Worm (Caenorhabditis elegans): Measurements from ENCODE around the gene cyp-33C5.

cyp-33C5 gene

ce11 chrV:2206181-2206580 is 38.6 kb upstream of the cyp-33C5 start, which contains the start of gene srt-40:
Gene srt-40 (minus strand): TSS chrV:2206281.
- TF ChIP-seq elt-3 (tag; optimal IDR thresholded peaks at IDR 0.05), result no peak

ce11 chrV:2206801-2207200 is 38.0 kb upstream of the cyp-33C5 start, which contains the start of gene svh-11:
Gene svh-11 (plus strand): TSS chrV:2207101.
- TF ChIP-seq ZK546.5 (tag; optimal IDR thresholded peaks at IDR 0.05) (no peak), nhr-12 (tag; optimal IDR thresholded peaks at IDR 0.05) (no peak), pha-4 (tag; optimal IDR thresholded peaks at IDR 0.05) (no peak), nhr-25 (tag; optimal IDR thresholded peaks at IDR 0.05) (no peak), skn-1 (tag; optimal IDR thresholded peaks at IDR 0.05) (no peak), eor-1 (tag; optimal IDR thresholded peaks at IDR 0.05) (no peak)

ce11 chrV:2207527-2207926 is 37.3 kb upstream of the cyp-33C5 start:
- TF ChIP-seq ceh-16 (tag; optimal IDR thresholded peaks at IDR 0.05) (no peak), sea-2 (GFP tag; optimal IDR thresholded peaks at IDR 0.05) (no peak), nfya-1 (tag; optimal IDR thresholded peaks at IDR 0.05; ENCODE audit: insufficient read depth) (peak; percentile 84)

ce11 chrV:2211936-2212335 is 32.9 kb upstream of the cyp-33C5 start, which contains the start of gene nhr-133:
Gene nhr-133 (minus strand): TSS chrV:2212118.
- TF ChIP-seq pha-4 (tag; optimal IDR thresholded peaks at IDR 0.05), result peak; percentile 73
- no peak for TF ChIP-seq ceh-9 (tag; optimal IDR thresholded peaks at IDR 0.05)
- TF ChIP-seq elt-2 (tag; optimal IDR thresholded peaks at IDR 0.05), result peak; percentile 38
- TF ChIP-seq unc-39 (tag; optimal IDR thresholded peaks at IDR 0.05), result no peak
- TF ChIP-seq R02D3.7 (tag; optimal IDR thresholded peaks at IDR 0.05), result no peak

- TF ChIP-seq R02D3.7 (tag; optimal IDR thresholded peaks at IDR 0.05), result no peak
- peak; percentile 42 for TF ChIP-seq hmg-11 (tag; optimal IDR thresholded peaks at IDR 0.05)
- TF ChIP-seq mml-1 (tag; optimal IDR thresholded peaks at IDR 0.05), result no peak
- peak; percentile 27 for TF ChIP-seq elt-2 (tag; optimal IDR thresholded peaks at IDR 0.05)
- peak; percentile 58 for TF ChIP-seq pha-4 (tag; optimal IDR thresholded peaks at IDR 0.05)
- TF ChIP-seq pqm-1 (tag; optimal IDR thresholded peaks at IDR 0.05), result peak; percentile 25
Observed at ce11 chrV:2214428-2215038, 30.3 kb upstream of the cyp-33C5 start, which contains the start of gene nhr-184. Gene nhr-184 (minus strand): TSS chrV:2214478.

ce11 chrV:2215352-2215751 is 29.5 kb upstream of the cyp-33C5 start, which contains the start of gene nstp-8:
Gene nstp-8 (plus strand): TSS chrV:2215652.
- no peak for TF ChIP-seq nhr-25 (tag; optimal IDR thresholded peaks at IDR 0.05)
- TF ChIP-seq zag-1 (tag; optimal IDR thresholded peaks at IDR 0.05), result no peak
- no peak for TF ChIP-seq ZK546.5 (tag; optimal IDR thresholded peaks at IDR 0.05)
- TF ChIP-seq nfya-1 (tag; optimal IDR thresholded peaks at IDR 0.05; ENCODE audit: insufficient read depth), result no peak
- no peak for TF ChIP-seq ztf-4 (tag; optimal IDR thresholded peaks at IDR 0.05)
- TF ChIP-seq nhr-67 (tag; optimal IDR thresholded peaks at IDR 0.05), result no peak
- no peak for TF ChIP-seq nhr-23 (tag; optimal IDR thresholded peaks at IDR 0.05)
- TF ChIP-seq egl-27 (tag; optimal IDR thresholded peaks at IDR 0.05), result no peak
- no peak for TF ChIP-seq nhr-11 (tag; optimal IDR thresholded peaks at IDR 0.05)
- TF ChIP-seq fos-1 (tag; optimal IDR thresholded peaks at IDR 0.05), result no peak
- TF ChIP-seq unc-39 (tag; optimal IDR thresholded peaks at IDR 0.05), result no peak
- TF ChIP-seq ceh-9 (tag; optimal IDR thresholded peaks at IDR 0.05), result no peak
- no peak for TF ChIP-seq mdl-1 (tag; optimal IDR thresholded peaks at IDR 0.05)
- TF ChIP-seq ztf-11 (tag; optimal IDR thresholded peaks at IDR 0.05), result no peak
- TF ChIP-seq tbx-2 (tag; optimal IDR thresholded peaks at IDR 0.05), result no peak
- no peak for TF ChIP-seq nhr-43 (tag; optimal IDR thresholded peaks at IDR 0.05; ENCODE audit: poor library complexity, severe bottlenecking)
- no peak for TF ChIP-seq fkh-2 (tag; optimal IDR thresholded peaks at IDR 0.05)
- TF ChIP-seq hmg-11 (tag; optimal IDR thresholded peaks at IDR 0.05), result no peak
- TF ChIP-seq ceh-82 (tag; optimal IDR thresholded peaks at IDR 0.05), result no peak
- TF ChIP-seq elt-2 (tag; optimal IDR thresholded peaks at IDR 0.05), result no peak

- TF ChIP-seq ceh-28 (tag; optimal IDR thresholded peaks at IDR 0.05) (no peak), fos-1 (tag; optimal IDR thresholded peaks at IDR 0.05) (no peak), pqm-1 (tag; optimal IDR thresholded peaks at IDR 0.05) (no peak), tbx-2 (tag; optimal IDR thresholded peaks at IDR 0.05) (no peak), eor-1 (tag; optimal IDR thresholded peaks at IDR 0.05) (no peak), ceh-82 (tag; optimal IDR thresholded peaks at IDR 0.05) (no peak), unc-39 (tag; optimal IDR thresholded peaks at IDR 0.05) (no peak)
Observed at ce11 chrV:2216927-2217326, 27.9 kb upstream of the cyp-33C5 start.
